Worm (Caenorhabditis elegans) whole organism, L1 larva: Measurements from ENCODE around the gene C08F8.9.

Experiments
- C04F5.9 ChIP-seq: sonication (generic microtip); optimal IDR thresholded peaks from 2 replicates; lab custom pipeline; 2016; ENCODE audit warnings: missing genetic modification characterization, missing compliant biosample characterization
- C16A3.4 ChIP-seq: fragments of 150-350 bp; optimal IDR thresholded peaks from 2 replicates; lab custom pipeline; 2014; ENCODE audit warnings: missing biosample characterization, missing genetic modification characterization
- F16B12.6 ChIP-seq: fragments of 150-350 bp; optimal IDR thresholded peaks from 2 replicates; lab custom pipeline; 2014; ENCODE audit warnings: missing biosample characterization, missing genetic modification characterization
- aha-1 ChIP-seq: fragments of 150-350 bp; optimal IDR thresholded peaks from 2 replicates; lab custom pipeline; 2014; ENCODE audit warnings: missing biosample characterization, missing genetic modification characterization
- alr-1 ChIP-seq: fragments of 200-800 bp; sonication (Bioruptor generic); optimal IDR thresholded peaks from 2 replicates; lab custom pipeline; 2018; ENCODE audit warnings: borderline replicate concordance, mild to moderate bottlenecking, missing genetic modification characterization, missing compliant biosample characterization
- ama-1 ChIP-seq: fragments of 150-350 bp; optimal IDR thresholded peaks from 2 replicates; lab custom pipeline; 2014
- ceh-8 ChIP-seq: fragments of 200-800 bp; sonication (Bioruptor generic); optimal IDR thresholded peaks from 2 replicates; lab custom pipeline; 2018; ENCODE audit warnings: mild to moderate bottlenecking, missing genetic modification characterization, moderate library complexity, missing compliant biosample characterization
- ceh-88 ChIP-seq: fragments of 200-800 bp; sonication (Bioruptor generic); IDR thresholded peaks from 2 replicates; pipeline ENCODE4 v1.3.6; 2022; ENCODE audit warnings: missing genetic modification characterization, missing compliant biosample characterization
- dsc-1 ChIP-seq: sonication (generic microtip); optimal IDR thresholded peaks from 2 replicates; lab custom pipeline; 2016; ENCODE audit warnings: mild to moderate bottlenecking, missing genetic modification characterization, missing compliant biosample characterization
- efl-1 ChIP-seq, 4 experiments: fragments of 150-350 bp; optimal IDR thresholded peaks in 3 of 4; peaks in 1 of 4; 1 replicate in 1 of 4; 2 replicates in 3 of 4; lab custom pipeline; 2014; ENCODE audit warnings: missing biosample characterization in 2 of 4, missing genetic modification characterization in 2 of 4, missing genetic modification reagents in 2 of 4
- egl-13 ChIP-seq: sonication (generic microtip); optimal IDR thresholded peaks from 2 replicates; lab custom pipeline; 2016; ENCODE audit warnings: missing genotype, missing genetic modification reagents, missing genetic modification characterization, missing compliant biosample characterization
- egl-27 ChIP-seq, 2 experiments: fragments of 150-350 bp in 1 of 2; sonication (generic microtip); optimal IDR thresholded peaks; 3 replicates each; lab custom pipeline; 2017 to 2018; ENCODE audit warnings: missing biosample characterization in 2 of 2, missing genetic modification characterization in 2 of 2, missing genetic modification reagents in 2 of 2
- elt-2 ChIP-seq: sonication (generic microtip); optimal IDR thresholded peaks from 2 replicates; lab custom pipeline; 2016; ENCODE audit warnings: missing genetic modification characterization, mild to moderate bottlenecking, inconsistent platforms, missing compliant biosample characterization, missing genetic modification reagents
- elt-3 ChIP-seq, 6 experiments: fragments of 150-350 bp in 1 of 6; sonication (generic microtip); optimal IDR thresholded peaks; 2 replicates each; lab custom pipeline; 2017 to 2018; ENCODE audit warnings: missing biosample characterization in 6 of 6, missing genetic modification characterization in 6 of 6, inconsistent platforms in 1 of 6
- fkh-10 ChIP-seq: sonication (generic microtip); optimal IDR thresholded peaks from 2 replicates; lab custom pipeline; 2017; ENCODE audit warnings: missing biosample characterization, missing genetic modification reagents, missing genetic modification characterization
- fkh-8 ChIP-seq: sonication (generic microtip); optimal IDR thresholded peaks from 2 replicates; lab custom pipeline; 2016; ENCODE audit warnings: mild to moderate bottlenecking, missing genetic modification characterization, missing compliant biosample characterization
- fos-1 ChIP-seq: fragments of 150-350 bp; optimal IDR thresholded peaks from 2 replicates; lab custom pipeline; 2014; ENCODE audit warnings: missing biosample characterization, missing genetic modification characterization
- hlh-4 ChIP-seq: sonication (generic microtip); optimal IDR thresholded peaks from 2 replicates; lab custom pipeline; 2016; ENCODE audit warnings: mild to moderate bottlenecking, missing genetic modification characterization, missing compliant biosample characterization
- irx-1 ChIP-seq: sonication (generic microtip); optimal IDR thresholded peaks from 2 replicates; lab custom pipeline; 2016; ENCODE audit warnings: missing genetic modification characterization, missing compliant biosample characterization
- jun-1 ChIP-seq: fragments of 150-350 bp; optimal IDR thresholded peaks from 2 replicates; lab custom pipeline; 2014; ENCODE audit warnings: missing biosample characterization, missing genetic modification reagents, missing genetic modification characterization
- lin-14 ChIP-seq: fragments of 200-800 bp; sonication (Bioruptor generic); optimal IDR thresholded peaks from 2 replicates; lab custom pipeline; 2018; ENCODE audit warnings: mild to moderate bottlenecking, missing genetic modification characterization, moderate library complexity, missing compliant biosample characterization
- lin-15B ChIP-seq: fragments of 150-350 bp; sonication (generic microtip); optimal IDR thresholded peaks from 3 replicates; lab custom pipeline; 2014; ENCODE audit warnings: missing biosample characterization, missing genetic modification characterization
- lir-3 ChIP-seq: sonication (generic microtip); optimal IDR thresholded peaks from 2 replicates; lab custom pipeline; 2016; ENCODE audit warnings: mild to moderate bottlenecking, missing genetic modification characterization, moderate library complexity, missing compliant biosample characterization; ENCODE audit not compliant: poor library complexity
- mef-2 ChIP-seq: fragments of 150-350 bp; optimal IDR thresholded peaks from 2 replicates; lab custom pipeline; 2014; ENCODE audit warnings: missing biosample characterization, missing genetic modification characterization
- mep-1 ChIP-seq: fragments of 150-350 bp; optimal IDR thresholded peaks from 2 replicates; lab custom pipeline; 2014; ENCODE audit warnings: missing biosample characterization, missing genetic modification characterization
- nhr-11 ChIP-seq: fragments of 150-350 bp; optimal IDR thresholded peaks from 2 replicates; lab custom pipeline; 2014; ENCODE audit warnings: missing biosample characterization, missing genetic modification characterization
- nhr-28 ChIP-seq: fragments of 150-350 bp; optimal IDR thresholded peaks from 2 replicates; lab custom pipeline; 2014; ENCODE audit warnings: missing biosample characterization, missing genetic modification characterization
- nhr-47 ChIP-seq: sonication (generic microtip); optimal IDR thresholded peaks from 2 replicates; lab custom pipeline; 2016; ENCODE audit warnings: mild to moderate bottlenecking, missing genetic modification characterization, moderate library complexity, missing compliant biosample characterization
- nhr-71 ChIP-seq: sonication (generic microtip); optimal IDR thresholded peaks from 2 replicates; lab custom pipeline; 2016; ENCODE audit warnings: mild to moderate bottlenecking, missing genetic modification characterization, moderate library complexity, missing compliant biosample characterization
- nhr-76 ChIP-seq: sonication (generic microtip); optimal IDR thresholded peaks from 2 replicates; lab custom pipeline; 2017; ENCODE audit warnings: missing biosample characterization, missing genetic modification characterization
- nhr-77 ChIP-seq: fragments of 150-350 bp; optimal IDR thresholded peaks from 2 replicates; lab custom pipeline; 2014; ENCODE audit warnings: missing biosample characterization, missing genetic modification characterization
- nhr-84 ChIP-seq: sonication (generic microtip); optimal IDR thresholded peaks from 2 replicates; lab custom pipeline; 2017; ENCODE audit warnings: missing biosample characterization, missing genetic modification characterization
- nhr-85 ChIP-seq: sonication (generic microtip); peaks from one replicate; lab custom pipeline; 2016; ENCODE audit warnings: missing genetic modification characterization, inconsistent platforms, missing compliant biosample characterization
- nhr-90 ChIP-seq: sonication (generic microtip); optimal IDR thresholded peaks from 2 replicates; lab custom pipeline; 2016; ENCODE audit warnings: mild to moderate bottlenecking, missing genetic modification characterization, missing compliant biosample characterization; ENCODE audit not compliant: poor library complexity
- pqm-1 ChIP-seq: sonication (generic microtip); optimal IDR thresholded peaks from 3 replicates; lab custom pipeline; 2017; ENCODE audit warnings: missing biosample characterization, missing genetic modification characterization
- skn-1 ChIP-seq: fragments of 150-350 bp; optimal IDR thresholded peaks from 2 replicates; lab custom pipeline; 2014; ENCODE audit warnings: missing biosample characterization, missing genetic modification characterization
- snu-23 ChIP-seq: sonication (generic microtip); optimal IDR thresholded peaks from 2 replicates; lab custom pipeline; 2016; ENCODE audit warnings: missing genetic modification characterization, missing compliant biosample characterization
- sup-37 ChIP-seq: fragments of 200-800 bp; sonication (Bioruptor generic); optimal IDR thresholded peaks from 2 replicates; lab custom pipeline; 2018; ENCODE audit warnings: mild to moderate bottlenecking, missing genetic modification characterization, missing compliant biosample characterization
- swsn-7 ChIP-seq: sonication (generic microtip); optimal IDR thresholded peaks from 2 replicates; lab custom pipeline; 2016; ENCODE audit warnings: missing genetic modification characterization, missing compliant biosample characterization
- unc-130 ChIP-seq: fragments of 150-350 bp; optimal IDR thresholded peaks from 2 replicates; lab custom pipeline; 2017; ENCODE audit warnings: missing biosample characterization, missing genetic modification characterization, inconsistent platforms
- unc-98 ChIP-seq: fragments of 200-800 bp; sonication (Bioruptor generic); IDR thresholded peaks from 2 replicates; pipeline ENCODE4 v1.3.6; 2022; ENCODE audit warnings: missing genetic modification characterization, missing compliant biosample characterization
- zag-1 ChIP-seq: fragments of 150-350 bp; optimal IDR thresholded peaks from 2 replicates; lab custom pipeline; 2014; ENCODE audit warnings: missing biosample characterization, missing genetic modification characterization
- zip-4 ChIP-seq: fragments of 200-800 bp; sonication (Bioruptor generic); optimal IDR thresholded peaks from 2 replicates; lab custom pipeline; 2018; ENCODE audit warnings: mild to moderate bottlenecking, missing genetic modification characterization, moderate library complexity, missing compliant biosample characterization
- ztf-11 ChIP-seq, 2 experiments: sonication (generic microtip); optimal IDR thresholded peaks; 2 replicates each; lab custom pipeline; 2016 to 2017; ENCODE audit warnings: missing genetic modification characterization in 2 of 2, missing biosample characterization in 1 of 2, missing compliant biosample characterization in 1 of 2

Gene C08F8.9

DNA sequence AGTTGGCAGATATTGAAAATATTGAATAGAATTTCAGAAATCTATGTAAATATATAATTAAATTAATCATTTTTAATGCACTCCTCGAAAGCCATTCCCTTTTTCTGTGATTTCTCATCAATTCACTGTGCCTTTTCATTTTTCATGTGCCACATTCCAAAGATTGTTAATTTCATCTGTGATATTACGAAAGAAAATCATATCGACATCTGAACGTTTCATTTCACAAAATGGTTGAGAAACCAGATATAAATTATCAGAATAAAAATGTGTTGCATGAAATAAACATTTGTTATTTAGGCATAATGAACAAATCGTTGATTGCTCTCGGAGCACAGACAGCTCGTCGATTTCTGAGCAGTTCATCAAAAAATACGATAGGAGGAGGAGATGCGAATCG is 5.6 kb upstream of the C08F8.9 start, which contains the start of gene nuaf-3:
Gene nuaf-3, plus strand, starts transcription at position 301 of the 400 bp plus-strand sequence.
- TF ChIP-seq nhr-28 (tag; lab: Kevin White, UChicago), result no peak
- no peak for TF ChIP-seq lir-3 (tag; lab: Kevin White, UChicago)
- no peak for TF ChIP-seq alr-1 (tag; lab: Kevin White, UChicago)
- TF ChIP-seq pqm-1 (tag; lab: Kevin White, UChicago), result no peak
- no peak for TF ChIP-seq ama-1
- TF ChIP-seq fkh-10 (GFP tag; lab: Kevin White, UChicago), result no peak
- TF ChIP-seq dsc-1 (tag; lab: Kevin White, UChicago), result no peak
- TF ChIP-seq ztf-11 (tag; optimal IDR thresholded peaks at IDR 0.05; lab: Kevin White, UChicago), result no peak
- TF ChIP-seq C16A3.4 (tag; lab: Kevin White, UChicago), result no peak
- TF ChIP-seq nhr-71 (tag; lab: Kevin White, UChicago), result no peak
- TF ChIP-seq elt-3 (tag; optimal IDR thresholded peaks at IDR 0.05; lab: Kevin White, UChicago), result no peak
- no peak for TF ChIP-seq egl-27 (tag; optimal IDR thresholded peaks at IDR 0.05; lab: Kevin White, UChicago)
- no peak for TF ChIP-seq aha-1
- TF ChIP-seq irx-1 (tag; lab: Kevin White, UChicago), result no peak
- no peak for TF ChIP-seq nhr-84
- TF ChIP-seq nhr-76 (tag; lab: Kevin White, UChicago), result no peak
- no peak for TF ChIP-seq hlh-4 (tag; lab: Kevin White, UChicago)
- TF ChIP-seq, all 84 proteins: peak for 0

DNA sequence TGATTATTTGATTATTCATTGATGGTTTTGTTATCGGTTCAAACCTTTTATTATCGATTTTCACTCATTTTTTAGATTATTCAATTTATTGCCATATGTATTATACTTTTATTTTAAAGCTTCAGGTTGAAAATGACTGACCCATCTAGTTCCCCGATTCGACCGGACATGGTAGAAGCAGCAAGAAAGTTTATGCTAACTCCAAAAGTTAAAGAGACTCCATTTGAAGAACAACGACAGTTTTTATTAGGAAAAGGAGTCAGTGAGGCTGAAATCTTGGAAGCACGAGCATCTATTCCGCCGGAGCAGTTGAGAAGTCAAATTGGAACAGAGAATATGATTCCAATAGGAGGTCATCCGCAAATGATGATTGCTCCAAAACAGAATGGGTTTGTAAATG is 4.6 kb upstream of the C08F8.9 start, which contains the start of gene prx-14:
Gene prx-14, plus strand, starts transcription at position 120 of the 400 bp plus-strand sequence.
- TF ChIP-seq elt-2 (tag; lab: Kevin White, UChicago), result peak; percentile 49
- TF ChIP-seq ceh-88 (GFP tag; lab: Robert Waterston, UW), result no peak
- no peak for TF ChIP-seq efl-1 (optimal IDR thresholded peaks at IDR 0.05; lab: Kevin White, UChicago)
- TF ChIP-seq efl-1 (GFP tag; optimal IDR thresholded peaks at IDR 0.05 in 1 of 2; lab: Kevin White, UChicago), result peak in 1 of 2 experiments; percentile 14

DNA sequence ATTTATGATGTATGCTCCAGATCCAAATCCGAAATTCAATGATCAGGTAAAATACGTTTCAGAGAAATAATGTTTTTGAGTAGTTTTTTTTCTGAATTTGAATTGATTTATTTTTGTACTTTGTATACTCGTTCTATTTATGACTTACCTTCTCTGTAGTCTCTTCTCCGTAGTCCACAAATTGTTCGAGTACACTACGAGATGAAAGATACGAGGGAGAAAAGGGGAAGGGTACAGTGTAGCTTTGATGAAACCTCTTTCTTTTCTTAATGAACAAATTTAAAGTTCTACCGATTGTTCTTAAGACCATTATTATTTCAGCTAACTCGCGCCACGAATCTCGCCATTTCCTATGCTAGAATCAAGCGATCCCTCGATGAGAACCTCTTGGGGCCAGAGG is 1.7 kb upstream of the C08F8.9 start:
- TF ChIP-seq fkh-8 (tag; lab: Kevin White, UChicago), result no peak
- TF ChIP-seq mep-1 (tag; lab: Kevin White, UChicago), result peak; percentile 4
- TF ChIP-seq, all 84 proteins: peak for 1

DNA sequence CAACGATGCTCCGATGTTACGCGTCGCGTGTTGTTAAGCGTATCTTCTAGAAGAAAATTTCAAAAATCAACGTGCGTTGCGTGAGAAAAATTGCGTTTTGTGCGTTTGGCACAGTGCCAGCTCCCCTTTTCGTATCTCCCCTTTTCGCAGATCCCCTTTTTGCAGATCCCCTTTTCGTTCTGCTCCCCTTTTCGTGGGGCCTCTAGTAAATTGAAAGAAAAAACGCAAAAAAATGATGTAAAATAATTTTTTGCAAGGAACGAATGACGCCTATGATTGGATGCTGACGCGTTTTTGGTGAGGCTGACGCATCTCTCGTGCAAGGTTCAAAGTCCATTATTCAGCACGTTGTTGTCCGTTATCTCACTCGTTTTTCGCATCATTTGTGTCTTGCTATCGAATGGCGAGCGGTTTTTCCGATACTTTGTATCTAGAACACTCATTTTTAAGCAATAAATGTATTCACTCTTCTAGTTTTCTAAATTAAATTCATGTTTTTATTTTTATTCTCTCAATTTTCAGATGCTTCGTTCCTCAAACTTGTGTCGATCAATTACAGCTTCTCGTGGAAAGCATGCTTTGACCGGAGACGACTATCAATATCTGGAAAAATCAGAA is 837 bp upstream of the C08F8.9 start, which contains the start of gene cpt-2:
Gene cpt-2, plus strand, starts transcription at position 523 of the 618 bp plus-strand sequence.
- peak; percentile 66 for TF ChIP-seq nhr-77 (tag; lab: Kevin White, UChicago)
- TF ChIP-seq nhr-71 (tag; lab: Kevin White, UChicago), result peak; percentile 94
- TF ChIP-seq nhr-47, result peak; percentile 96
- peak; percentile 77 for TF ChIP-seq egl-13
- TF ChIP-seq C04F5.9 (tag; lab: Kevin White, UChicago), result peak; percentile 58
- TF ChIP-seq mef-2 (tag; lab: Kevin White, UChicago), result peak; percentile 20
- peak; percentile 83 for TF ChIP-seq nhr-11 (tag; lab: Kevin White, UChicago)
- TF ChIP-seq nhr-85 (tag; lab: Kevin White, UChicago), result peak; percentile 88
- TF ChIP-seq ceh-8 (GFP tag; lab: Kevin White, UChicago), result peak; percentile 91
- peak in 3 of 6 experiments; percentile 7 to 82 (median 79) for TF ChIP-seq elt-3 (tag; optimal IDR thresholded peaks at IDR 0.05; lab: Kevin White, UChicago)
- peak; percentile 81 for TF ChIP-seq lin-15B (tag; lab: Kevin White, UChicago)
- peak; percentile 91 for TF ChIP-seq mep-1 (tag; lab: Kevin White, UChicago)
- peak; percentile 75 for TF ChIP-seq fkh-10 (GFP tag; lab: Kevin White, UChicago)
- TF ChIP-seq zip-4 (GFP tag; lab: Kevin White, UChicago), result peak; percentile 49
- peak; percentile 76 for TF ChIP-seq unc-98 (GFP tag; lab: Robert Waterston, UW)
- TF ChIP-seq F16B12.6 (tag; lab: Kevin White, UChicago), result peak; percentile 53
- peak; percentile 81 for TF ChIP-seq lir-3 (tag; lab: Kevin White, UChicago)
- peak; percentile 85 for TF ChIP-seq lin-14 (GFP tag; lab: Kevin White, UChicago)
- peak; percentile 79 for TF ChIP-seq fkh-8 (tag; lab: Kevin White, UChicago)
- TF ChIP-seq skn-1 (tag; lab: Kevin White, UChicago), result peak; percentile 76
- peak; percentile 80 for TF ChIP-seq zag-1 (tag; lab: Kevin White, UChicago)
- peak; percentile 93 for TF ChIP-seq nhr-90 (tag; lab: Kevin White, UChicago)
- TF ChIP-seq snu-23 (GFP tag; lab: Kevin White, UChicago), result peak; percentile 93
- peak; percentile 46 for TF ChIP-seq sup-37 (GFP tag; lab: Kevin White, UChicago)
- peak; percentile 77 for TF ChIP-seq fos-1 (tag; lab: Kevin White, UChicago)
- TF ChIP-seq efl-1 (optimal IDR thresholded peaks at IDR 0.05; lab: Kevin White, UChicago), result peak; percentile 81 to 86
- TF ChIP-seq efl-1 (GFP tag; optimal IDR thresholded peaks at IDR 0.05 in 1 of 2; lab: Kevin White, UChicago), result peak; percentile 80 to 98
- peak; percentile 85 for TF ChIP-seq jun-1 (tag; lab: Kevin White, UChicago)
- peak; percentile 94 for TF ChIP-seq unc-130 (tag; lab: Kevin White, UChicago)
- TF ChIP-seq ztf-11 (tag; optimal IDR thresholded peaks at IDR 0.05; lab: Kevin White, UChicago), result peak in 1 of 2 experiments; percentile 69
- TF ChIP-seq swsn-7, result peak; percentile 91
